Fruit fly (Drosophila melanogaster): Measurements from ENCODE around the gene CG15386.

dm6 chr2L:2251175-2251574, 34.1 kb upstream of the CG15386 start, which contains the start of gene Ser12:
- TF ChIP-seq crol (GFP tag; IDR thresholded peaks at IDR 0.05) (no peak), CG9609 (GFP tag; optimal IDR thresholded peaks at IDR 0.05) (no peak), NFAT (GFP tag; IDR thresholded peaks at IDR 0.05) (no peak), CG7786 (GFP tag; optimal IDR thresholded peaks at IDR 0.05) (no peak), CG9797 (GFP tag; optimal IDR thresholded peaks at IDR 0.05) (no peak), CG12299 (tag; optimal IDR thresholded peaks at IDR 0.05) (no peak), dati (GFP tag; IDR thresholded peaks at IDR 0.05) (no peak), CG11456 (GFP tag; IDR thresholded peaks at IDR 0.05) (no peak), CG11093 (GFP tag; IDR thresholded peaks at IDR 0.05) (no peak)

All from whole organism, embryonic.